Fruit fly (Drosophila melanogaster): ENCODE results near the gene Eogt.

DNA sequence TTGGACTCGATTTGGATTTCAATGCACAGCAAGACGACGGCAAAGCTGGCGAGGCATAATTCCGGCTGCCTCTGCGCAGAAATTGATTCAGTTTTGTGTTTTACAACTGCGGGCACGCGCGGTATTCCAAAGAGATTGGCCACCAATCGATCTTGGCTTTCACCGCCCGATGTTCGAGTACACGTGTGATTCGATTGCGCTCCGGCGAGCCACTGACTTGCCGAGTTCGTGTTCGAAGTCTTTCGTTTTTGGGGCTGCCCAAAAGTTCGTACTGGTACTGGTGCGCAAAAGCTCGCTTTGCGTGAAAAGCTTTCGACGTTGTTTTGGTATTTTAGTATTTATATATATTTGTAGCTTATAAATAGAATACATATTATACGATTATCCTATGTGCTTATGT is 34.2 kb downstream of the Eogt start, which contains the start of gene CG18641:
- TF ChIP-seq Sox102F (GFP tag; optimal IDR thresholded peaks at IDR 0.05) (no peak), CG6276 (GFP tag; optimal IDR thresholded peaks at IDR 0.05) (no peak), Ets96B (tag; optimal IDR thresholded peaks at IDR 0.05) (no peak), Smox (GFP tag; optimal IDR thresholded peaks at IDR 0.05) (no peak)
